Worm (Caenorhabditis elegans): ENCODE results near the gene alg-3.

ce11 chrIV:11714739-11715138 lies 10.7 kb downstream of the alg-3 start, which contains the start of gene magi-1:
- TF ChIP-seq unc-39 (tag; optimal IDR thresholded peaks at IDR 0.05) = no peak
- no peak for TF ChIP-seq ztf-11 (tag; optimal IDR thresholded peaks at IDR 0.05)
- TF ChIP-seq nhr-76 (tag; optimal IDR thresholded peaks at IDR 0.05) = no peak
- no peak for TF ChIP-seq snpc-4 (tag; optimal IDR thresholded peaks at IDR 0.05)
- TF ChIP-seq pha-4 (tag; optimal IDR thresholded peaks at IDR 0.05) = no peak
- TF ChIP-seq lsy-2 (tag; optimal IDR thresholded peaks at IDR 0.05) = no peak

Measured in whole organism, mixed stage, embryonic.